Fruit fly (Drosophila melanogaster) whole organism, embryonic: ENCODE data around the gene yl.

ENCODE experiments used
- Atf3 ChIP-seq: fragments of 200-800 bp; sonication (Bioruptor generic); optimal IDR thresholded peaks from 3 replicates; lab custom pipeline; 2016; ENCODE audit warnings: missing biosample characterization, missing genetic modification characterization
- BtbVII ChIP-seq: fragments of 200-800 bp; sonication (Bioruptor generic); optimal IDR thresholded peaks from 3 replicates; lab custom pipeline; 2017; ENCODE audit warnings: missing biosample characterization, mild to moderate bottlenecking, missing genetic modification characterization
- CG11247 ChIP-seq: fragments of 200-800 bp; sonication (Bioruptor generic); IDR thresholded peaks from 2 replicates; pipeline ENCODE4 v1.3.6; 2022; ENCODE audit warnings: missing biosample characterization, missing genetic modification characterization
- CG12391 ChIP-seq: fragments of 200-800 bp; sonication (Bioruptor generic); optimal IDR thresholded peaks from 3 replicates; lab custom pipeline; 2018; ENCODE audit warnings: missing biosample characterization, mild to moderate bottlenecking, missing genetic modification characterization, moderate library complexity
- CG12769 ChIP-seq: fragments of 200-800 bp; sonication (Bioruptor generic); optimal IDR thresholded peaks from 2 replicates; lab custom pipeline; 2019; ENCODE audit warnings: missing biosample characterization, mild to moderate bottlenecking, missing genetic modification characterization, moderate library complexity
- CG12942 ChIP-seq: fragments of 200-800 bp; sonication (Bioruptor generic); optimal IDR thresholded peaks from 3 replicates; lab custom pipeline; 2016; ENCODE audit warnings: missing biosample characterization, missing genetic modification characterization
- CG17568 ChIP-seq: fragments of 200-800 bp; sonication (Bioruptor generic); optimal IDR thresholded peaks from 2 replicates; lab custom pipeline; 2018; ENCODE audit warnings: missing biosample characterization, mild to moderate bottlenecking, missing genetic modification characterization, moderate library complexity
- CG18476 ChIP-seq: fragments of 200-800 bp; sonication (Bioruptor generic); optimal IDR thresholded peaks from 2 replicates; lab custom pipeline; 2016; ENCODE audit warnings: missing biosample characterization, mild to moderate bottlenecking, missing genetic modification characterization
- CG2875 ChIP-seq: fragments of 200-800 bp; sonication (Bioruptor generic); optimal IDR thresholded peaks from 2 replicates; lab custom pipeline; 2017; ENCODE audit warnings: missing biosample characterization, mild to moderate bottlenecking, missing genetic modification characterization, missing genetic modification reagents
- CG3065 ChIP-seq: fragments of 200-800 bp; sonication (Bioruptor generic); optimal IDR thresholded peaks from 2 replicates; lab custom pipeline; 2016; ENCODE audit warnings: missing biosample characterization, missing genetic modification characterization
- CG33213 ChIP-seq: fragments of 200-800 bp; sonication (Bioruptor generic); optimal IDR thresholded peaks from 3 replicates; lab custom pipeline; 2016; ENCODE audit warnings: missing biosample characterization, missing genetic modification characterization
- CG3407 ChIP-seq: fragments of 200-800 bp; sonication (Bioruptor generic); optimal IDR thresholded peaks from 2 replicates; lab custom pipeline; 2018; ENCODE audit warnings: missing biosample characterization, mild to moderate bottlenecking, missing genetic modification characterization
- CG4424 ChIP-seq: fragments of 200-800 bp; sonication (Bioruptor generic); optimal IDR thresholded peaks from 3 replicates; lab custom pipeline; 2016; ENCODE audit warnings: missing biosample characterization, missing genetic modification characterization
- CG6813 ChIP-seq: fragments of 200-800 bp; sonication (Bioruptor generic); optimal IDR thresholded peaks from 2 replicates; lab custom pipeline; 2017; ENCODE audit warnings: missing biosample characterization, missing genetic modification characterization, mild to moderate bottlenecking, moderate library complexity, missing genetic modification reagents
- CG7372 ChIP-seq: fragments of 200-800 bp; sonication (Bioruptor generic); IDR thresholded peaks from 2 replicates; pipeline ENCODE4 v1.3.6; 2022; ENCODE audit warnings: missing biosample characterization, missing genetic modification characterization
- CG7839 ChIP-seq: fragments of 200-800 bp; sonication (Bioruptor generic); optimal IDR thresholded peaks from 3 replicates; lab custom pipeline; 2018; ENCODE audit warnings: missing biosample characterization, mild to moderate bottlenecking, missing genetic modification characterization, moderate library complexity
- CG8089 ChIP-seq: fragments of 200-800 bp; sonication (Bioruptor generic); optimal IDR thresholded peaks from 3 replicates; lab custom pipeline; 2016; ENCODE audit warnings: missing biosample characterization, missing genetic modification characterization
- CG8478 ChIP-seq: fragments of >200 bp; optimal IDR thresholded peaks from 2 replicates; lab custom pipeline; 2018
- Dip2 ChIP-seq: fragments of 200-800 bp; sonication (Bioruptor generic); IDR thresholded peaks from 2 replicates; pipeline ENCODE4 v1.3.6; 2022; ENCODE audit warnings: missing biosample characterization, missing genetic modification characterization
- Doc2 ChIP-seq: fragments of 200-800 bp; sonication (Bioruptor generic); IDR thresholded peaks from 2 replicates; pipeline ENCODE4 v1.3.6; 2022; ENCODE audit warnings: missing biosample characterization, missing genetic modification characterization
- Dp ChIP-seq: fragments of 200-800 bp; sonication (Bioruptor generic); optimal IDR thresholded peaks from 2 replicates; lab custom pipeline; 2018; ENCODE audit warnings: missing biosample characterization, mild to moderate bottlenecking, missing genetic modification characterization, moderate library complexity
- E2f2 ChIP-seq: fragments of 200-800 bp; sonication (Bioruptor generic); IDR thresholded peaks from 2 replicates; pipeline ENCODE4 v1.3.6; 2022; ENCODE audit warnings: missing biosample characterization, missing genetic modification characterization
- Fer3 ChIP-seq: fragments of 200-800 bp; sonication (Bioruptor generic); optimal IDR thresholded peaks from 2 replicates; lab custom pipeline; 2018; ENCODE audit warnings: missing biosample characterization, mild to moderate bottlenecking, missing genetic modification characterization, moderate library complexity
- HmgZ ChIP-seq: fragments of 200-800 bp; sonication (Bioruptor generic); optimal IDR thresholded peaks from 2 replicates; lab custom pipeline; 2018; ENCODE audit warnings: missing biosample characterization, mild to moderate bottlenecking, missing genetic modification characterization
- Hmr ChIP-seq: fragments of 200-800 bp; sonication (Bioruptor generic); optimal IDR thresholded peaks from 3 replicates; lab custom pipeline; 2017; ENCODE audit warnings: mild to moderate bottlenecking, missing biosample characterization, missing genetic modification reagents, missing genetic modification characterization
- Meics ChIP-seq: fragments of 200-800 bp; sonication (Bioruptor generic); optimal IDR thresholded peaks from 2 replicates; lab custom pipeline; 2017; ENCODE audit warnings: missing biosample characterization, mild to moderate bottlenecking, missing genetic modification characterization
- Myb ChIP-seq: fragments of 200-800 bp; sonication (Bioruptor generic); optimal IDR thresholded peaks from 2 replicates; lab custom pipeline; 2016; ENCODE audit warnings: missing biosample characterization, missing genetic modification characterization
- Nf-YC ChIP-seq: fragments of 200-800 bp; optimal IDR thresholded peaks from 3 replicates; lab custom pipeline; 2019; ENCODE audit warnings: missing biosample characterization, mild to moderate bottlenecking, missing genetic modification characterization, moderate library complexity
- Rx ChIP-seq: fragments of 200-800 bp; sonication (Bioruptor generic); IDR thresholded peaks from 2 replicates; pipeline ENCODE4 v1.3.6; 2022; ENCODE audit warnings: missing biosample characterization, missing genetic modification characterization
- Side ChIP-seq: fragments of 200-800 bp; sonication (Bioruptor generic); optimal IDR thresholded peaks from 2 replicates; lab custom pipeline; 2016; ENCODE audit warnings: missing biosample characterization, missing genetic modification characterization
- Spps ChIP-seq: fragments of 200-800 bp; sonication (Bioruptor generic); optimal IDR thresholded peaks from 2 replicates; lab custom pipeline; 2018; ENCODE audit warnings: missing biosample characterization, mild to moderate bottlenecking, missing genetic modification characterization
- Sry-β ChIP-seq: fragments of 200-800 bp; sonication (Bioruptor generic); optimal IDR thresholded peaks from 2 replicates; lab custom pipeline; 2018; ENCODE audit warnings: missing biosample characterization, mild to moderate bottlenecking, missing genetic modification characterization, moderate library complexity
- Xbp1 ChIP-seq: fragments of 200-800 bp; sonication (Bioruptor generic); optimal IDR thresholded peaks from 3 replicates; lab custom pipeline; 2016; ENCODE audit warnings: missing biosample characterization, mild to moderate bottlenecking, missing genetic modification characterization
- ab ChIP-seq: fragments of 200-800 bp; sonication (Bioruptor generic); optimal IDR thresholded peaks from 2 replicates; lab custom pipeline; 2016; ENCODE audit warnings: missing biosample characterization, missing genetic modification characterization
- al ChIP-seq: fragments of 200-800 bp; sonication (Bioruptor generic); IDR thresholded peaks from 2 replicates; pipeline ENCODE4 v1.3.6; 2022; ENCODE audit warnings: missing biosample characterization, missing genetic modification characterization
- bcd ChIP-seq: fragments of 200-800 bp; sonication (Bioruptor generic); optimal IDR thresholded peaks from 2 replicates; lab custom pipeline; 2017; ENCODE audit warnings: missing biosample characterization, mild to moderate bottlenecking, missing genetic modification characterization
- cad ChIP-seq: fragments of >200 bp; optimal IDR thresholded peaks from 2 replicates; lab custom pipeline; 2017; ENCODE audit warnings: missing biosample characterization, missing genetic modification characterization
- chinmo ChIP-seq: fragments of 200-800 bp; sonication (Bioruptor generic); IDR thresholded peaks from 4 replicates; pipeline ENCODE4 v1.3.6; 2022; ENCODE audit warnings: missing biosample characterization, missing genetic modification characterization; ENCODE audit not compliant: partially characterized antibody
- gem ChIP-seq: fragments of 200-800 bp; sonication (Bioruptor generic); optimal IDR thresholded peaks from 2 replicates; lab custom pipeline; 2019; ENCODE audit warnings: missing biosample characterization, mild to moderate bottlenecking, missing genetic modification characterization, moderate library complexity
- gsb-n ChIP-seq: fragments of 200-800 bp; sonication (Bioruptor generic); optimal IDR thresholded peaks from 3 replicates; lab custom pipeline; 2018; ENCODE audit warnings: missing biosample characterization, mild to moderate bottlenecking, missing genetic modification characterization
- kah ChIP-seq: fragments of 200-800 bp; sonication (Bioruptor generic); optimal IDR thresholded peaks from 2 replicates; lab custom pipeline; 2018; ENCODE audit warnings: missing biosample characterization, mild to moderate bottlenecking, missing genetic modification characterization
- nmo ChIP-seq: fragments of 200-800 bp; sonication (Bioruptor generic); optimal IDR thresholded peaks from 2 replicates; lab custom pipeline; 2018; ENCODE audit warnings: missing biosample characterization, mild to moderate bottlenecking, missing genetic modification characterization, moderate library complexity
- pb ChIP-seq: fragments of 200-800 bp; sonication (Bioruptor generic); optimal IDR thresholded peaks from 3 replicates; lab custom pipeline; 2016; ENCODE audit warnings: missing biosample characterization, missing genetic modification characterization
- peb ChIP-seq: fragments of 200-800 bp; sonication (Bioruptor generic); IDR thresholded peaks from 2 replicates; pipeline ENCODE4 v1.3.6; 2022; ENCODE audit warnings: missing biosample characterization, missing genetic modification characterization
- prd ChIP-seq, 3 experiments: fragments of >200 bp in 2 of 3; fragments of 200-800 bp in 1 of 3; sonication (Bioruptor generic) in 1 of 3; optimal IDR thresholded peaks in 2 of 3; IDR thresholded peaks in 1 of 3; 2 replicates in 2 of 3; 3 replicates in 1 of 3; pipeline versions ENCODE4 v1.3.6 to Lab custom; 2017 to 2022; ENCODE audit warnings: missing biosample characterization in 1 of 3, missing genetic modification characterization in 1 of 3
- ranshi ChIP-seq: fragments of 200-800 bp; sonication (Bioruptor generic); IDR thresholded peaks from 2 replicates; pipeline ENCODE4 v1.3.6; 2022; ENCODE audit warnings: missing biosample characterization, missing genetic modification characterization
- rib ChIP-seq: fragments of 200-800 bp; sonication (Bioruptor generic); IDR thresholded peaks from 2 replicates; pipeline ENCODE4 v1.3.6; 2022; ENCODE audit warnings: missing biosample characterization, missing genetic modification characterization
- scrt ChIP-seq: fragments of 200-800 bp; sonication (Bioruptor generic); optimal IDR thresholded peaks from 2 replicates; lab custom pipeline; 2018; ENCODE audit warnings: missing biosample characterization, mild to moderate bottlenecking, missing genetic modification characterization, moderate library complexity
- zen2 ChIP-seq: fragments of 200-800 bp; sonication (Bioruptor generic); IDR thresholded peaks from 3 replicates; pipeline ENCODE4 v1.3.6; 2022; ENCODE audit warnings: missing biosample characterization, missing genetic modification characterization; ENCODE audit not compliant: partially characterized antibody
- zf30C ChIP-seq: fragments of 200-800 bp; sonication (Bioruptor generic); optimal IDR thresholded peaks from 3 replicates; lab custom pipeline; 2018; ENCODE audit warnings: missing biosample characterization, mild to moderate bottlenecking, missing genetic modification characterization

The yl gene

DNA sequence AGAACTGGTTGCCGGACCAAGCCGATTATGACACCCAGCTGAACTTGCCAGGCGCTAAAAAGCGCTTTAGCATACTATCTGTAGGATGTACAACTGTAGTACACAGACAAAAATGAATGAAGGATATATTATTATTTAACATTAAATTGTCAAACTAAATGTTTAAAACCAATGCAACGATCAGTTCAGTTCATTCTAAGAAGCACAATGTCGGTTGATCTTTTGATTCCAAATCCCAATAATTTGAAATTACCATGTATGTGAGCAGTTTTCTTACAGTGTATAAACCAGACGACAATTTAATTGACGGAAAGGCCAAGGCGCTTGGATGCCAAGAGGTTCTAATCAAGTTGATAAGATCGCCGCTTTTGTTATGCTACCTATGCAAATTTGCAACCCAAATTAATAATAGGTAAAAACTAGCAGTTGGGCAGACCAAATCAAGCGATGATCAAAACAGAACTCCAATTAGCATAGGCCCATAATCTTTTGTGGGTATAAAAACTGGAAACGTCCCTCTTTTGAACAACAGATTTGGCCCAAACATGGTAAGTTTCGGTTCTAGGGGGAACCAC is 23.9 kb upstream of the yl start, which contains the start of gene CG12480 (continued):
- TF ChIP-seq CG8478 (lab: Kevin White, UChicago) = no peak
- peak; percentile 16 for TF ChIP-seq CG6813 (GFP tag; lab: Kevin White, UChicago)
- no peak for TF ChIP-seq CG3407
- TF ChIP-seq al (GFP tag; lab: Robert Waterston, UW) = peak; percentile 82
- no peak for TF ChIP-seq pb (GFP tag; lab: Kevin White, UChicago)
- no peak for TF ChIP-seq Side (GFP tag; lab: Kevin White, UChicago)
- peak; percentile 61 for TF ChIP-seq gem (tag; lab: Kevin White, UChicago)
- peak; percentile 44 for TF ChIP-seq HmgZ (tag; lab: Kevin White, UChicago)
- TF ChIP-seq Dip2 (GFP tag; lab: Robert Waterston, UW) = no peak
- no peak for TF ChIP-seq E2f2 (GFP tag; lab: Robert Waterston, UW)
- no peak for TF ChIP-seq Dp (GFP tag; lab: Kevin White, UChicago)
- TF ChIP-seq Spps (tag; lab: Kevin White, UChicago) = no peak
- no peak for TF ChIP-seq Myb
- TF ChIP-seq CG2875 (GFP tag; lab: Kevin White, UChicago) = no peak
- TF ChIP-seq nmo (GFP tag; lab: Kevin White, UChicago) = peak; percentile 6
- no peak for TF ChIP-seq cad (GFP tag; lab: Kevin White, UChicago)
- peak; percentile 47; the same call in 1 of the 2 replicates for TF ChIP-seq CG11247 (GFP tag; lab: Robert Waterston, UW)
- TF ChIP-seq bcd (GFP tag; lab: Kevin White, UChicago) = peak; percentile 31
- TF ChIP-seq Nf-YC (tag; lab: Kevin White, UChicago) = no peak
- TF ChIP-seq Xbp1 = peak; percentile 15
- peak; percentile 52; the same call in 1 of the 2 replicates for TF ChIP-seq CG7372 (GFP tag; lab: Robert Waterston, UW)
- TF ChIP-seq CG7839 (tag; lab: Kevin White, UChicago) = peak; percentile 68
- TF ChIP-seq CG12391 (tag; lab: Kevin White, UChicago) = peak; percentile 26
- TF ChIP-seq Hmr = peak; percentile 70
- TF ChIP-seq kah (GFP tag; lab: Kevin White, UChicago) = no peak
- TF ChIP-seq gsb-n (tag; lab: Kevin White, UChicago) = no peak
- TF ChIP-seq BtbVII = peak; percentile 60
- no peak for TF ChIP-seq ab
- no peak for TF ChIP-seq Sry-β
- no peak for TF ChIP-seq Atf3 (GFP tag; lab: Kevin White, UChicago)
- no peak for TF ChIP-seq CG8089
- TF ChIP-seq CG17568 = no peak
- no peak for TF ChIP-seq peb (GFP tag; lab: Robert Waterston, UW)
- TF ChIP-seq CG4424 = no peak
- no peak for TF ChIP-seq prd (optimal IDR thresholded peaks at IDR 0.05; lab: Kevin White, UChicago)
- peak; percentile 64; the same call in 2 of the 3 replicates for TF ChIP-seq prd (GFP tag; IDR thresholded peaks at IDR 0.05; lab: Robert Waterston, UW)
- no peak for TF ChIP-seq zen2
- TF ChIP-seq chinmo = no peak
- TF ChIP-seq CG3065 = no peak
- peak; percentile 63 for TF ChIP-seq scrt (GFP tag; lab: Kevin White, UChicago)
- peak; percentile 77 for TF ChIP-seq CG12769 (tag; lab: Kevin White, UChicago)
- TF ChIP-seq rib = 0 out of 2 replicates have a peak, but pooled peaks have one; percentile 55
- peak; percentile 73 for TF ChIP-seq Meics (GFP tag; lab: Kevin White, UChicago)
- no peak for TF ChIP-seq zf30C (GFP tag; lab: Kevin White, UChicago)
- no peak for TF ChIP-seq Doc2 (GFP tag; lab: Robert Waterston, UW)
- TF ChIP-seq CG33213 (GFP tag; lab: Kevin White, UChicago) = no peak
- TF ChIP-seq Fer3 (tag; lab: Kevin White, UChicago) = peak; percentile 64
- peak; percentile 37 for TF ChIP-seq CG18476 (GFP tag; lab: Kevin White, UChicago)
- no peak for TF ChIP-seq CG12942
- TF ChIP-seq Rx (GFP tag; lab: Robert Waterston, UW) = no peak
- peak; percentile 55; the same call in 1 of the 2 replicates for TF ChIP-seq ranshi (GFP tag; lab: Robert Waterston, UW)
